Worm (Caenorhabditis elegans): ENCODE measurements around the gene R08A2.1.

ce11 chrV:14683291-14683690 lies 36.1 kb downstream of the R08A2.1 start:
- no peak for TF ChIP-seq ztf-23 (GFP tag; IDR thresholded peaks at IDR 0.05)
- no peak for TF ChIP-seq klf-2 (GFP tag; conservative IDR thresholded peaks at IDR 0.05)
- no peak for TF ChIP-seq flt-1 (GFP tag; IDR thresholded peaks at IDR 0.05)
- no peak for TF ChIP-seq tab-1 (GFP tag; IDR thresholded peaks at IDR 0.05)
- no peak for TF ChIP-seq ztf-29 (GFP tag; IDR thresholded peaks at IDR 0.05)
- TF ChIP-seq cog-1 (tag; optimal IDR thresholded peaks at IDR 0.05) = no peak

All from whole organism, midembryonic.